Worm (Caenorhabditis elegans) whole organism, L1 larva: ENCODE data around the gene mdt-1.2.

Experiments used
- C16A3.4 ChIP-seq: fragments of 150-350 bp; optimal IDR thresholded peaks from 2 replicates; lab custom pipeline; 2014; ENCODE audit warnings: missing biosample characterization, missing genetic modification characterization
- alr-1 ChIP-seq: fragments of 200-800 bp; sonication (Bioruptor generic); optimal IDR thresholded peaks from 2 replicates; lab custom pipeline; 2018; ENCODE audit warnings: borderline replicate concordance, mild to moderate bottlenecking, missing genetic modification characterization, missing compliant biosample characterization
- aly-2 ChIP-seq: fragments of 150-350 bp; optimal IDR thresholded peaks from 2 replicates; lab custom pipeline; 2014; ENCODE audit warnings: missing biosample characterization, missing genetic modification characterization
- ama-1 ChIP-seq: fragments of 150-350 bp; optimal IDR thresholded peaks from 2 replicates; lab custom pipeline; 2014
- blmp-1 ChIP-seq: fragments of 150-350 bp; optimal IDR thresholded peaks from 2 replicates; lab custom pipeline; 2014; ENCODE audit warnings: missing biosample characterization, missing genetic modification characterization
- ceh-8 ChIP-seq: fragments of 200-800 bp; sonication (Bioruptor generic); optimal IDR thresholded peaks from 2 replicates; lab custom pipeline; 2018; ENCODE audit warnings: mild to moderate bottlenecking, missing genetic modification characterization, moderate library complexity, missing compliant biosample characterization
- ceh-88 ChIP-seq: fragments of 200-800 bp; sonication (Bioruptor generic); IDR thresholded peaks from 2 replicates; pipeline ENCODE4 v1.3.6; 2022; ENCODE audit warnings: missing genetic modification characterization, missing compliant biosample characterization
- ceh-90 ChIP-seq: sonication (generic microtip); optimal IDR thresholded peaks from 2 replicates; lab custom pipeline; 2016; ENCODE audit warnings: missing genetic modification characterization, missing compliant biosample characterization
- dpl-1 ChIP-seq, 3 experiments: fragments of 150-350 bp in 2 of 3; sonication (generic microtip) in 1 of 3; optimal IDR thresholded peaks; 2 replicates each; lab custom pipeline; 2014 to 2017; ENCODE audit warnings: missing biosample characterization in 3 of 3, missing genetic modification characterization in 3 of 3, missing genetic modification reagents in 3 of 3
- efl-1 ChIP-seq, 4 experiments: fragments of 150-350 bp; optimal IDR thresholded peaks in 3 of 4; peaks in 1 of 4; 1 replicate in 1 of 4; 2 replicates in 3 of 4; lab custom pipeline; 2014; ENCODE audit warnings: missing biosample characterization in 2 of 4, missing genetic modification characterization in 2 of 4, missing genetic modification reagents in 2 of 4
- efl-3 ChIP-seq: fragments of 200-800 bp; sonication (Bioruptor generic); optimal IDR thresholded peaks from 2 replicates; lab custom pipeline; 2018; ENCODE audit warnings: mild to moderate bottlenecking, missing genetic modification characterization, missing compliant biosample characterization
- elt-3 ChIP-seq, 6 experiments: fragments of 150-350 bp in 1 of 6; sonication (generic microtip); optimal IDR thresholded peaks; 2 replicates each; lab custom pipeline; 2017 to 2018; ENCODE audit warnings: missing biosample characterization in 6 of 6, missing genetic modification characterization in 6 of 6, inconsistent platforms in 1 of 6
- fkh-10 ChIP-seq: sonication (generic microtip); optimal IDR thresholded peaks from 2 replicates; lab custom pipeline; 2017; ENCODE audit warnings: missing biosample characterization, missing genetic modification reagents, missing genetic modification characterization
- fkh-4 ChIP-seq: sonication (generic microtip); optimal IDR thresholded peaks from 2 replicates; lab custom pipeline; 2016; ENCODE audit warnings: missing compliant biosample characterization, missing genetic modification characterization, borderline replicate concordance
- fkh-8 ChIP-seq: sonication (generic microtip); optimal IDR thresholded peaks from 2 replicates; lab custom pipeline; 2016; ENCODE audit warnings: mild to moderate bottlenecking, missing genetic modification characterization, missing compliant biosample characterization
- fos-1 ChIP-seq: fragments of 150-350 bp; optimal IDR thresholded peaks from 2 replicates; lab custom pipeline; 2014; ENCODE audit warnings: missing biosample characterization, missing genetic modification characterization
- hlh-17 ChIP-seq: fragments of 200-800 bp; sonication (Bioruptor generic); optimal IDR thresholded peaks from 2 replicates; lab custom pipeline; 2018; ENCODE audit warnings: missing genetic modification characterization, mild to moderate bottlenecking, missing compliant biosample characterization, moderate library complexity, borderline replicate concordance
- isw-1 ChIP-seq: fragments of 200-800 bp; sonication (Bioruptor generic); IDR thresholded peaks from 2 replicates; pipeline ENCODE4 v1.3.6; 2022; ENCODE audit warnings: missing genetic modification characterization, missing compliant biosample characterization
- jun-1 ChIP-seq: fragments of 150-350 bp; optimal IDR thresholded peaks from 2 replicates; lab custom pipeline; 2014; ENCODE audit warnings: missing biosample characterization, missing genetic modification reagents, missing genetic modification characterization
- lin-13 ChIP-seq: fragments of 150-350 bp; optimal IDR thresholded peaks from 2 replicates; lab custom pipeline; 2014; ENCODE audit warnings: missing biosample characterization, missing genetic modification reagents, missing genetic modification characterization
- lin-14 ChIP-seq: fragments of 200-800 bp; sonication (Bioruptor generic); optimal IDR thresholded peaks from 2 replicates; lab custom pipeline; 2018; ENCODE audit warnings: mild to moderate bottlenecking, missing genetic modification characterization, moderate library complexity, missing compliant biosample characterization
- lin-35 ChIP-seq, 2 experiments: fragments of 150-350 bp; optimal IDR thresholded peaks; 2 replicates each; lab custom pipeline; 2014; ENCODE audit warnings: missing biosample characterization in 2 of 2, missing genetic modification characterization in 2 of 2, missing genetic modification reagents in 2 of 2
- mef-2 ChIP-seq: fragments of 150-350 bp; optimal IDR thresholded peaks from 2 replicates; lab custom pipeline; 2014; ENCODE audit warnings: missing biosample characterization, missing genetic modification characterization
- nhr-19 ChIP-seq: fragments of 200-800 bp; sonication (Bioruptor generic); conservative IDR thresholded peaks from 2 replicates; pipeline ENCODE4 v1.3.6; 2022; ENCODE audit warnings: missing genetic modification characterization, missing compliant biosample characterization
- nhr-20 ChIP-seq: sonication (generic microtip); optimal IDR thresholded peaks from 2 replicates; lab custom pipeline; 2016; ENCODE audit warnings: mild to moderate bottlenecking, missing genetic modification characterization, missing compliant biosample characterization
- nhr-237 ChIP-seq: fragments of 150-350 bp; optimal IDR thresholded peaks from 2 replicates; lab custom pipeline; 2014; ENCODE audit warnings: missing biosample characterization, missing genetic modification characterization
- nhr-28 ChIP-seq: fragments of 150-350 bp; optimal IDR thresholded peaks from 2 replicates; lab custom pipeline; 2014; ENCODE audit warnings: missing biosample characterization, missing genetic modification characterization
- nhr-47 ChIP-seq: sonication (generic microtip); optimal IDR thresholded peaks from 2 replicates; lab custom pipeline; 2016; ENCODE audit warnings: mild to moderate bottlenecking, missing genetic modification characterization, moderate library complexity, missing compliant biosample characterization
- nhr-76 ChIP-seq: sonication (generic microtip); optimal IDR thresholded peaks from 2 replicates; lab custom pipeline; 2017; ENCODE audit warnings: missing biosample characterization, missing genetic modification characterization
- nhr-77 ChIP-seq: fragments of 150-350 bp; optimal IDR thresholded peaks from 2 replicates; lab custom pipeline; 2014; ENCODE audit warnings: missing biosample characterization, missing genetic modification characterization
- nhr-84 ChIP-seq: sonication (generic microtip); optimal IDR thresholded peaks from 2 replicates; lab custom pipeline; 2017; ENCODE audit warnings: missing biosample characterization, missing genetic modification characterization
- pag-3 ChIP-seq: sonication (generic microtip); optimal IDR thresholded peaks from 2 replicates; lab custom pipeline; 2017; ENCODE audit warnings: missing genetic modification characterization, mild to moderate bottlenecking, missing compliant biosample characterization, antibody characterized with exemption, borderline replicate concordance; ENCODE audit not compliant: insufficient read depth
- pax-3 ChIP-seq: fragments of 200-800 bp; sonication (Bioruptor generic); optimal IDR thresholded peaks from 2 replicates; lab custom pipeline; 2018; ENCODE audit warnings: mild to moderate bottlenecking, missing genetic modification characterization, moderate library complexity, missing compliant biosample characterization
- rnt-1 ChIP-seq: sonication (generic microtip); optimal IDR thresholded peaks from 2 replicates; lab custom pipeline; 2016; ENCODE audit warnings: mild to moderate bottlenecking, missing genetic modification characterization, moderate library complexity, missing compliant biosample characterization
- skn-1 ChIP-seq: fragments of 150-350 bp; optimal IDR thresholded peaks from 2 replicates; lab custom pipeline; 2014; ENCODE audit warnings: missing biosample characterization, missing genetic modification characterization
- snu-23 ChIP-seq: sonication (generic microtip); optimal IDR thresholded peaks from 2 replicates; lab custom pipeline; 2016; ENCODE audit warnings: missing genetic modification characterization, missing compliant biosample characterization
- sox-4 ChIP-seq: sonication (generic microtip); optimal IDR thresholded peaks from 2 replicates; lab custom pipeline; 2016; ENCODE audit warnings: missing genetic modification characterization, missing compliant biosample characterization
- sptf-1 ChIP-seq: fragments of 150-350 bp; optimal IDR thresholded peaks from 2 replicates; lab custom pipeline; 2014; ENCODE audit warnings: missing biosample characterization, missing genetic modification characterization
- sup-37 ChIP-seq: fragments of 200-800 bp; sonication (Bioruptor generic); optimal IDR thresholded peaks from 2 replicates; lab custom pipeline; 2018; ENCODE audit warnings: mild to moderate bottlenecking, missing genetic modification characterization, missing compliant biosample characterization
- tbx-2 ChIP-seq: sonication (generic microtip); optimal IDR thresholded peaks from 2 replicates; lab custom pipeline; 2016; ENCODE audit warnings: missing genetic modification characterization, missing compliant biosample characterization
- tlp-1 ChIP-seq: fragments of 150-350 bp; optimal IDR thresholded peaks from 2 replicates; lab custom pipeline; 2014; ENCODE audit warnings: missing biosample characterization, missing genetic modification characterization
- unc-130 ChIP-seq: fragments of 150-350 bp; optimal IDR thresholded peaks from 2 replicates; lab custom pipeline; 2017; ENCODE audit warnings: missing biosample characterization, missing genetic modification characterization, inconsistent platforms
- unc-86 ChIP-seq: sonication (generic microtip); optimal IDR thresholded peaks from 2 replicates; lab custom pipeline; 2016; ENCODE audit warnings: missing genetic modification characterization, missing compliant biosample characterization
- xbp-1 ChIP-seq: sonication (generic microtip); optimal IDR thresholded peaks from 2 replicates; lab custom pipeline; 2016; ENCODE audit warnings: missing genetic modification characterization, missing compliant biosample characterization
- zag-1 ChIP-seq: fragments of 150-350 bp; optimal IDR thresholded peaks from 2 replicates; lab custom pipeline; 2014; ENCODE audit warnings: missing biosample characterization, missing genetic modification characterization
- zip-4 ChIP-seq: fragments of 200-800 bp; sonication (Bioruptor generic); optimal IDR thresholded peaks from 2 replicates; lab custom pipeline; 2018; ENCODE audit warnings: mild to moderate bottlenecking, missing genetic modification characterization, moderate library complexity, missing compliant biosample characterization
- ztf-11 ChIP-seq, 2 experiments: sonication (generic microtip); optimal IDR thresholded peaks; 2 replicates each; lab custom pipeline; 2016 to 2017; ENCODE audit warnings: missing genetic modification characterization in 2 of 2, missing biosample characterization in 1 of 2, missing compliant biosample characterization in 1 of 2

The mdt-1.2 gene

ce11 chrX:17178239-17178638 is 26.9 kb downstream of the mdt-1.2 start, which contains the start of gene B0302.2:
Gene B0302.2, plus strand, starts transcription at chrX:17178539.
- TF ChIP-seq tlp-1 (tag; lab: Kevin White, UChicago) (no peak), rnt-1 (tag; lab: Kevin White, UChicago) (no peak), lin-35 (GFP tag; optimal IDR thresholded peaks at IDR 0.05; lab: Kevin White, UChicago) (no peak), blmp-1 (tag; lab: Kevin White, UChicago) (no peak), lin-14 (GFP tag; lab: Kevin White, UChicago) (no peak), fkh-4 (no peak), C16A3.4 (tag; lab: Kevin White, UChicago) (no peak), efl-3 (no peak), sptf-1 (tag; lab: Kevin White, UChicago) (no peak), nhr-77 (tag; lab: Kevin White, UChicago) (no peak), pax-3 (no peak)

ce11 chrX:17180135-17180534 is 28.8 kb downstream of the mdt-1.2 start:
- no peak for TF ChIP-seq efl-1 (optimal IDR thresholded peaks at IDR 0.05; lab: Kevin White, UChicago)
- TF ChIP-seq efl-1 (GFP tag; optimal IDR thresholded peaks at IDR 0.05 in 1 of 2; lab: Kevin White, UChicago) = peak in 1 of 2 experiments; percentile 54
- TF ChIP-seq tbx-2 (tag; lab: Kevin White, UChicago) = no peak
- no peak for TF ChIP-seq nhr-84 (tag; lab: Kevin White, UChicago)

- TF ChIP-seq pag-3 (tag; lab: Kevin White, UChicago) = peak; percentile 1
- TF ChIP-seq ama-1 (lab: Kevin White, UChicago) = no peak
- TF ChIP-seq ztf-11 (tag; optimal IDR thresholded peaks at IDR 0.05; lab: Kevin White, UChicago) = no peak
- no peak for TF ChIP-seq hlh-17 (GFP tag; lab: Kevin White, UChicago)
- peak; percentile 85 for TF ChIP-seq nhr-47 (tag; lab: Kevin White, UChicago)
- no peak for TF ChIP-seq pax-3
- TF ChIP-seq alr-1 (tag; lab: Kevin White, UChicago) = no peak
- TF ChIP-seq zag-1 (tag; lab: Kevin White, UChicago) = no peak
- peak; percentile 52 for TF ChIP-seq ceh-8 (GFP tag; lab: Kevin White, UChicago)
- peak; percentile 77 for TF ChIP-seq skn-1 (tag; lab: Kevin White, UChicago)
- TF ChIP-seq mef-2 (tag; lab: Kevin White, UChicago) = no peak
- no peak for TF ChIP-seq aly-2 (tag; lab: Kevin White, UChicago)
- peak in 2 of 6 experiments; percentile 37 to 49 for TF ChIP-seq elt-3 (tag; optimal IDR thresholded peaks at IDR 0.05; lab: Kevin White, UChicago)
- TF ChIP-seq unc-86 (tag; lab: Kevin White, UChicago) = peak; percentile 54
- TF ChIP-seq nhr-20 = peak; percentile 65
- TF ChIP-seq C16A3.4 (tag; lab: Kevin White, UChicago) = peak; percentile 82
- no peak for TF ChIP-seq nhr-84 (tag; lab: Kevin White, UChicago)
- peak; percentile 4; the same call in 1 of the 2 replicates for TF ChIP-seq isw-1 (GFP tag; lab: Robert Waterston, UW)
- peak; percentile 32 to 77 for TF ChIP-seq lin-35 (GFP tag; optimal IDR thresholded peaks at IDR 0.05; lab: Kevin White, UChicago)
- TF ChIP-seq sptf-1 (tag; lab: Kevin White, UChicago) = no peak
- no peak for TF ChIP-seq fkh-4
- no peak for TF ChIP-seq sup-37 (GFP tag; lab: Kevin White, UChicago)
- TF ChIP-seq unc-130 (tag; lab: Kevin White, UChicago) = peak; percentile 41
- no peak for TF ChIP-seq ceh-90 (tag; lab: Kevin White, UChicago)
- TF ChIP-seq fkh-8 (tag; lab: Kevin White, UChicago) = peak; percentile 53
- peak; percentile 86 for TF ChIP-seq snu-23 (GFP tag; lab: Kevin White, UChicago)
- TF ChIP-seq tbx-2 (tag; lab: Kevin White, UChicago) = peak; percentile 61
- TF ChIP-seq dpl-1 (GFP tag; optimal IDR thresholded peaks at IDR 0.05; lab: Kevin White, UChicago) = peak in 1 of 3 experiments; percentile 23
- TF ChIP-seq lin-14 (GFP tag; lab: Kevin White, UChicago) = peak; percentile 81
- peak; percentile 14 for TF ChIP-seq blmp-1 (tag; lab: Kevin White, UChicago)
- peak; percentile 49 for TF ChIP-seq sox-4 (tag; lab: Kevin White, UChicago)
- no peak for TF ChIP-seq nhr-28 (tag; lab: Kevin White, UChicago)
- peak; percentile 68 for TF ChIP-seq nhr-237
- TF ChIP-seq ceh-88 = no peak; the same call in 1 of the 2 replicates
- TF ChIP-seq xbp-1 (tag; lab: Kevin White, UChicago) = peak; percentile 51
- peak; percentile 35 for TF ChIP-seq fkh-10 (GFP tag; lab: Kevin White, UChicago)
- TF ChIP-seq nhr-76 (tag; lab: Kevin White, UChicago) = no peak
- TF ChIP-seq fos-1 (tag; lab: Kevin White, UChicago) = peak; percentile 69
- TF ChIP-seq jun-1 (tag; lab: Kevin White, UChicago) = peak; percentile 86
- peak; percentile 69 for TF ChIP-seq nhr-19 (GFP tag; lab: Robert Waterston, UW)
- TF ChIP-seq lin-13 (GFP tag; lab: Kevin White, UChicago) = peak; percentile 57
- peak; percentile 40 for TF ChIP-seq zip-4 (GFP tag; lab: Kevin White, UChicago)
Observed at ce11 chrX:17181220-17181619, 29.9 kb downstream of the mdt-1.2 start.
